Fruit fly (Drosophila melanogaster) whole organism, embryonic: ENCODE results near the gene CG5388.

Experiments
- Bgb ChIP-seq: fragments of 200-800 bp; sonication (Bioruptor generic); IDR thresholded peaks from 2 replicates; pipeline ENCODE4 v1.3.6; 2022; ENCODE audit warnings: missing biosample characterization, missing genetic modification characterization; ENCODE audit not compliant: partially characterized antibody
- Blimp-1 ChIP-seq: fragments of 200-800 bp; sonication (Bioruptor generic); optimal IDR thresholded peaks from 3 replicates; lab custom pipeline; 2018; ENCODE audit warnings: missing biosample characterization, missing genetic modification characterization, mild to moderate bottlenecking, moderate library complexity, missing genetic modification reagents
- CG10274 ChIP-seq: fragments of 200-800 bp; sonication (Bioruptor generic); optimal IDR thresholded peaks from 3 replicates; lab custom pipeline; 2017; ENCODE audit warnings: missing biosample characterization, mild to moderate bottlenecking, missing genetic modification characterization
- CG10654 ChIP-seq: fragments of 200-800 bp; sonication (Bioruptor generic); optimal IDR thresholded peaks from 2 replicates; lab custom pipeline; 2016; ENCODE audit warnings: missing biosample characterization, missing genetic modification characterization
- CG13123 ChIP-seq: fragments of 200-800 bp; sonication (Bioruptor generic); optimal IDR thresholded peaks from 2 replicates; lab custom pipeline; 2016; ENCODE audit warnings: missing biosample characterization, missing genetic modification characterization
- CG14014 ChIP-seq: fragments of 200-800 bp; sonication (Bioruptor generic); IDR thresholded peaks from 2 replicates; pipeline ENCODE4 v1.3.6; 2022; ENCODE audit warnings: missing biosample characterization, missing genetic modification characterization
- CG1647 ChIP-seq: fragments of 200-800 bp; sonication (Bioruptor generic); optimal IDR thresholded peaks from 3 replicates; lab custom pipeline; 2016; ENCODE audit warnings: missing biosample characterization, missing genetic modification characterization
- CG16779 ChIP-seq: fragments of 200-800 bp; sonication (Bioruptor generic); IDR thresholded peaks from 2 replicates; pipeline ENCODE4 v1.3.6; 2022; ENCODE audit warnings: missing biosample characterization, missing genetic modification characterization
- CG17328 ChIP-seq: fragments of 200-800 bp; sonication (Bioruptor generic); IDR thresholded peaks from 2 replicates; pipeline ENCODE4 v1.3.6; 2022; ENCODE audit warnings: missing biosample characterization, missing genetic modification characterization
- CG3163 ChIP-seq: fragments of 200-800 bp; sonication (Bioruptor generic); optimal IDR thresholded peaks from 3 replicates; lab custom pipeline; 2016; ENCODE audit warnings: missing biosample characterization, missing genetic modification characterization
- CG32532 ChIP-seq: fragments of 200-800 bp; sonication (Bioruptor generic); IDR thresholded peaks from 2 replicates; pipeline ENCODE4 v1.3.6; 2022; ENCODE audit warnings: missing biosample characterization, missing genetic modification characterization
- CG3847 ChIP-seq: fragments of 200-800 bp; sonication (Bioruptor generic); IDR thresholded peaks from 2 replicates; pipeline ENCODE4 v1.3.6; 2022; ENCODE audit warnings: missing biosample characterization, missing genetic modification characterization
- CG3995 ChIP-seq: fragments of 200-800 bp; sonication (Bioruptor generic); optimal IDR thresholded peaks from 3 replicates; lab custom pipeline; 2016; ENCODE audit warnings: missing biosample characterization, missing genetic modification characterization
- CG4282 ChIP-seq: fragments of 200-800 bp; sonication (Bioruptor generic); optimal IDR thresholded peaks from 2 replicates; lab custom pipeline; 2016; ENCODE audit warnings: missing biosample characterization, missing genetic modification characterization
- CG4328 ChIP-seq: fragments of 200-800 bp; sonication (Bioruptor generic); optimal IDR thresholded peaks from 3 replicates; lab custom pipeline; 2017; ENCODE audit warnings: missing biosample characterization, missing genetic modification reagents, missing genetic modification characterization
- CG4404 ChIP-seq: fragments of 200-800 bp; sonication (Bioruptor generic); IDR thresholded peaks from 2 replicates; pipeline ENCODE4 v1.3.6; 2022; ENCODE audit warnings: missing biosample characterization, missing genetic modification characterization
- CG4730 ChIP-seq: fragments of 200-800 bp; sonication (Bioruptor generic); IDR thresholded peaks from 2 replicates; pipeline ENCODE4 v1.3.6; 2022; ENCODE audit warnings: missing biosample characterization, missing genetic modification characterization
- CG4854 ChIP-seq: fragments of 200-800 bp; sonication (Bioruptor generic); optimal IDR thresholded peaks from 2 replicates; lab custom pipeline; 2016; ENCODE audit warnings: missing biosample characterization, missing genetic modification characterization, inconsistent platforms
- CG6175 ChIP-seq: fragments of 200-800 bp; sonication (Bioruptor generic); IDR thresholded peaks from 3 replicates; pipeline ENCODE4 v1.3.6; 2022; ENCODE audit warnings: missing biosample characterization, missing genetic modification characterization
- CG6272 ChIP-seq: fragments of 200-800 bp; sonication (Bioruptor generic); IDR thresholded peaks from 2 replicates; pipeline ENCODE4 v1.3.6; 2022; ENCODE audit warnings: missing biosample characterization, missing genetic modification characterization
- CG7271 ChIP-seq: fragments of 200-800 bp; sonication (Bioruptor generic); optimal IDR thresholded peaks from 2 replicates; lab custom pipeline; 2018; ENCODE audit warnings: missing biosample characterization, mild to moderate bottlenecking, missing genetic modification characterization, moderate library complexity
- CG7372 ChIP-seq: fragments of 200-800 bp; sonication (Bioruptor generic); IDR thresholded peaks from 2 replicates; pipeline ENCODE4 v1.3.6; 2022; ENCODE audit warnings: missing biosample characterization, missing genetic modification characterization
- CG7556 ChIP-seq: fragments of 200-800 bp; sonication (Bioruptor generic); optimal IDR thresholded peaks from 2 replicates; lab custom pipeline; 2017; ENCODE audit warnings: missing biosample characterization, mild to moderate bottlenecking, missing genetic modification characterization
- CG7963 ChIP-seq: fragments of 200-800 bp; sonication (Bioruptor generic); IDR thresholded peaks from 3 replicates; pipeline ENCODE4 v1.3.6; 2022; ENCODE audit warnings: missing biosample characterization, missing genetic modification characterization; ENCODE audit not compliant: partially characterized antibody
- CG8089 ChIP-seq: fragments of 200-800 bp; sonication (Bioruptor generic); optimal IDR thresholded peaks from 3 replicates; lab custom pipeline; 2016; ENCODE audit warnings: missing biosample characterization, missing genetic modification characterization
- CG8290 ChIP-seq, 3 experiments: fragments of 200-800 bp; sonication (Bioruptor generic); optimal IDR thresholded peaks; 2 replicates each; lab custom pipeline; 2016 to 2019; ENCODE audit warnings: missing biosample characterization in 3 of 3, missing genetic modification characterization in 3 of 3, mild to moderate bottlenecking in 2 of 3, moderate library complexity in 1 of 3
- Dfd ChIP-seq, 2 experiments: fragments of >200 bp; optimal IDR thresholded peaks; 2 replicates each; lab custom pipeline; 2017; ENCODE audit warnings: missing biosample characterization in 2 of 2, missing genetic modification characterization in 2 of 2
- E2f2 ChIP-seq: fragments of 200-800 bp; sonication (Bioruptor generic); IDR thresholded peaks from 2 replicates; pipeline ENCODE4 v1.3.6; 2022; ENCODE audit warnings: missing biosample characterization, missing genetic modification characterization
- Elba2 ChIP-seq: fragments of 200-800 bp; sonication (Bioruptor generic); optimal IDR thresholded peaks from 3 replicates; lab custom pipeline; 2016; ENCODE audit warnings: missing biosample characterization, missing genetic modification characterization
- Gsc ChIP-seq: fragments of 200-800 bp; sonication (Bioruptor generic); IDR thresholded peaks from 2 replicates; pipeline ENCODE4 v1.3.6; 2022; ENCODE audit warnings: missing biosample characterization, missing genetic modification characterization
- HLH54F ChIP-seq: fragments of 200-800 bp; sonication (Bioruptor generic); optimal IDR thresholded peaks from 3 replicates; lab custom pipeline; 2016; ENCODE audit warnings: missing biosample characterization, missing genetic modification characterization
- Hr78 ChIP-seq, 2 experiments: fragments of 200-800 bp in 1 of 2; fragments of >200 bp in 1 of 2; sonication (Bioruptor generic) in 1 of 2; optimal IDR thresholded peaks; 2 replicates each; lab custom pipeline; 2017 to 2019; ENCODE audit warnings: missing biosample characterization in 2 of 2, missing genetic modification characterization in 2 of 2, mild to moderate bottlenecking in 1 of 2, moderate library complexity in 1 of 2
- Side ChIP-seq: fragments of 200-800 bp; sonication (Bioruptor generic); optimal IDR thresholded peaks from 2 replicates; lab custom pipeline; 2016; ENCODE audit warnings: missing biosample characterization, missing genetic modification characterization
- ash1 ChIP-seq: fragments of 200-800 bp; sonication (Bioruptor generic); optimal IDR thresholded peaks from 2 replicates; lab custom pipeline; 2018; ENCODE audit warnings: missing biosample characterization, mild to moderate bottlenecking, missing genetic modification characterization
- bowl ChIP-seq: fragments of 200-800 bp; sonication (Bioruptor generic); IDR thresholded peaks from 2 replicates; pipeline ENCODE4 v1.3.6; 2022; ENCODE audit warnings: missing biosample characterization, missing genetic modification characterization
- cwo ChIP-seq: fragments of 200-800 bp; sonication (Bioruptor generic); optimal IDR thresholded peaks from 3 replicates; lab custom pipeline; 2017; ENCODE audit warnings: missing biosample characterization, missing genetic modification characterization, mild to moderate bottlenecking, moderate library complexity, missing genetic modification reagents
- dm ChIP-seq: fragments of 200-800 bp; sonication (Bioruptor generic); optimal IDR thresholded peaks from 3 replicates; lab custom pipeline; 2016; ENCODE audit warnings: missing biosample characterization, missing genetic modification characterization
- dysf ChIP-seq: fragments of 200-800 bp; sonication (Bioruptor generic); IDR thresholded peaks from 3 replicates; pipeline ENCODE4 v1.3.6; 2022; ENCODE audit warnings: missing biosample characterization, missing genetic modification characterization
- emc ChIP-seq: fragments of 200-800 bp; sonication (Bioruptor generic); optimal IDR thresholded peaks from 2 replicates; lab custom pipeline; 2016; ENCODE audit warnings: missing biosample characterization, missing genetic modification characterization
- eve ChIP-seq, 2 experiments: fragments of >200 bp; optimal IDR thresholded peaks; 2 replicates each; lab custom pipeline; 2017; ENCODE audit warnings: missing biosample characterization in 2 of 2, missing genetic modification characterization in 2 of 2
- ind ChIP-seq: fragments of 200-800 bp; sonication (Bioruptor generic); optimal IDR thresholded peaks from 3 replicates; lab custom pipeline; 2016; ENCODE audit warnings: missing biosample characterization, missing genetic modification characterization
- mam ChIP-seq: fragments of 200-800 bp; sonication (Bioruptor generic); optimal IDR thresholded peaks from 3 replicates; lab custom pipeline; 2016; ENCODE audit warnings: missing biosample characterization, missing genetic modification characterization
- nom ChIP-seq: fragments of 200-800 bp; sonication (Bioruptor generic); optimal IDR thresholded peaks from 2 replicates; lab custom pipeline; 2017; ENCODE audit warnings: missing biosample characterization, missing genetic modification characterization, mild to moderate bottlenecking, moderate library complexity, missing genetic modification reagents
- pnt ChIP-seq: fragments of 200-800 bp; sonication (Bioruptor generic); optimal IDR thresholded peaks from 3 replicates; lab custom pipeline; 2016; ENCODE audit warnings: missing biosample characterization, missing genetic modification characterization
- repo ChIP-seq: fragments of 200-800 bp; sonication (Bioruptor generic); optimal IDR thresholded peaks from 2 replicates; lab custom pipeline; 2016; ENCODE audit warnings: missing biosample characterization, missing genetic modification characterization
- schlank ChIP-seq: fragments of 200-800 bp; sonication (Bioruptor generic); optimal IDR thresholded peaks from 2 replicates; lab custom pipeline; 2018; ENCODE audit warnings: missing biosample characterization, mild to moderate bottlenecking, missing genetic modification characterization
- shn ChIP-seq: fragments of 200-800 bp; sonication (Bioruptor generic); optimal IDR thresholded peaks from 3 replicates; lab custom pipeline; 2016; ENCODE audit warnings: missing biosample characterization, missing genetic modification characterization
- sqz ChIP-seq: fragments of 200-800 bp; sonication (Bioruptor generic); optimal IDR thresholded peaks from 3 replicates; lab custom pipeline; 2018; ENCODE audit warnings: missing biosample characterization, mild to moderate bottlenecking, missing genetic modification characterization
- tap ChIP-seq: fragments of 200-800 bp; optimal IDR thresholded peaks from 3 replicates; lab custom pipeline; 2019; ENCODE audit warnings: missing biosample characterization, mild to moderate bottlenecking, missing genetic modification characterization, moderate library complexity
- wor ChIP-seq: fragments of 200-800 bp; sonication (Bioruptor generic); IDR thresholded peaks from 2 replicates; pipeline ENCODE4 v1.3.6; 2022; ENCODE audit warnings: missing biosample characterization, missing genetic modification characterization

Gene CG5388

DNA sequence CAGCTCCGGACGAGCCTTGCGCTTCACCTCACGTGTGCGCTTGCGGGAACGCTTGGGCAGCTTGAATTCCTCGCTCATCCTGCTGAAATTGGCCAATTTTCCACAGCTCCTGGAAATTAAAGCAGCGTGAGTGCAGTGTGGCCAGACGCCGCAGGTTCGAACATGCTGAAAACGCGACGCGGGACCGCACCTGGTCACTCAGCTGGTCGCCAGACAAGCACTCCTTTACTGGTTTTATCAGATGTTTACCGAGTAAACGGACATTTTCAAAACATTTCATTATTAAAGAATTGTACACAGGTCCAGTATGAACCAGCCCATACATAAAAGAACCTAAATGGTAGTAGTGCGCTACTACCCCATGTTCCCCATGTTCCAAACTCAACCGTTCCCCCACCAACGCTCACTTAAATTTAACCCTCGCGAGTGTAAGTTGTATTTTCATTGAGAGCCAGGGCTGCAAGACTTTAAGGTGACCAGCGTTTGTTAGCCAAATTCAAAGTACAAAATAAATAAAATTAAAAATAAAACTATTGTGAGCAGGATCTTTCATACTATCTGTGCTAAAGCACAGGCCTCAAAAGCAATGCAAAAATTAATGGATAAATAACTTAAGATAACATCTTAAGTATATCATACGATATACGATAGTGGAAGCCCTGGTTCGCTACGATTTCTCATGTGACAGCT lies 22.3 kb upstream of the CG5388 start, which contains the start of the genes JMJD6, CG7071 and Muted (continued):
- TF ChIP-seq CG7963 (GFP tag; lab: Robert Waterston, UW) (0 out of 3 replicates have a peak, but pooled peaks have one; percentile 4), emc (GFP tag; lab: Kevin White, UChicago) (peak; percentile 64), CG3847 (GFP tag; lab: Robert Waterston, UW) (peak; percentile 95), CG17328 (GFP tag; lab: Robert Waterston, UW) (peak; percentile 88), CG8290 (GFP tag; optimal IDR thresholded peaks at IDR 0.05; lab: Kevin White, UChicago) (peak; percentile 35), CG8290 (tag; optimal IDR thresholded peaks at IDR 0.05; lab: Kevin White, UChicago) (peak; percentile 37 to 76), CG7372 (GFP tag; lab: Robert Waterston, UW) (peak; percentile 95), dysf (GFP tag; lab: Robert Waterston, UW) (peak; percentile 90), CG13123 (GFP tag; lab: Kevin White, UChicago) (peak; percentile 89), eve (GFP tag; optimal IDR thresholded peaks at IDR 0.05; lab: Kevin White, UChicago) (no peak), CG3995 (GFP tag; lab: Kevin White, UChicago) (peak; percentile 71), CG4282 (GFP tag; lab: Kevin White, UChicago) (peak; percentile 88), Blimp-1 (GFP tag; lab: Kevin White, UChicago) (peak; percentile 87), mam (GFP tag; lab: Kevin White, UChicago) (peak; percentile 93), repo (peak; percentile 70), CG16779 (GFP tag; lab: Robert Waterston, UW) (peak; percentile 79), Side (GFP tag; lab: Kevin White, UChicago) (peak; percentile 79), tap (tag; lab: Kevin White, UChicago) (peak; percentile 67), sqz (GFP tag; lab: Kevin White, UChicago) (peak; percentile 77), schlank (peak; percentile 55), Dfd (GFP tag; optimal IDR thresholded peaks at IDR 0.05; lab: Kevin White, UChicago) (no peak), CG10654 (GFP tag; lab: Kevin White, UChicago) (peak; percentile 86), cwo (peak; percentile 77), CG6272 (GFP tag; lab: Robert Waterston, UW) (peak; percentile 89), CG4328 (peak; percentile 93), CG8089 (GFP tag; lab: Kevin White, UChicago) (peak; percentile 83), CG1647 (peak; percentile 91), CG4730 (GFP tag; lab: Robert Waterston, UW) (peak; percentile 87), CG10274 (GFP tag; lab: Kevin White, UChicago) (peak; percentile 55), CG6175 (GFP tag; lab: Robert Waterston, UW) (peak; percentile 81), ind (GFP tag; lab: Kevin White, UChicago) (peak; percentile 93), E2f2 (peak; percentile 79), Bgb (GFP tag; lab: Robert Waterston, UW) (peak; percentile 68), shn (GFP tag; lab: Kevin White, UChicago) (peak; percentile 83), HLH54F (GFP tag; lab: Kevin White, UChicago) (peak; percentile 95), Gsc (GFP tag; lab: Robert Waterston, UW) (peak; percentile 79), CG7556 (GFP tag; lab: Kevin White, UChicago) (peak; percentile 85), Elba2 (GFP tag; lab: Kevin White, UChicago) (peak; percentile 78), CG7271 (tag; lab: Kevin White, UChicago) (peak; percentile 69), CG14014 (GFP tag; lab: Robert Waterston, UW) (peak; percentile 92), pnt (GFP tag; lab: Kevin White, UChicago) (peak; percentile 89), nom (peak; percentile 78), CG4404 (peak; percentile 91), ash1 (GFP tag; lab: Kevin White, UChicago) (peak; percentile 44), dm (GFP tag; lab: Kevin White, UChicago) (peak; percentile 84), wor (GFP tag; lab: Robert Waterston, UW) (peak; percentile 77; the same call in 1 of the 2 replicates), CG4854 (GFP tag; lab: Kevin White, UChicago) (peak; percentile 92), Hr78 (GFP tag; optimal IDR thresholded peaks at IDR 0.05; lab: Kevin White, UChicago) (peak in 1 of 2 experiments; percentile 52), bowl (peak; percentile 67; the same call in 1 of the 2 replicates), CG32532 (peak; percentile 94), CG3163 (GFP tag; lab: Kevin White, UChicago) (peak; percentile 33)
